Worm (Caenorhabditis elegans): ENCODE data around the gene C44C10.9.

DNA sequence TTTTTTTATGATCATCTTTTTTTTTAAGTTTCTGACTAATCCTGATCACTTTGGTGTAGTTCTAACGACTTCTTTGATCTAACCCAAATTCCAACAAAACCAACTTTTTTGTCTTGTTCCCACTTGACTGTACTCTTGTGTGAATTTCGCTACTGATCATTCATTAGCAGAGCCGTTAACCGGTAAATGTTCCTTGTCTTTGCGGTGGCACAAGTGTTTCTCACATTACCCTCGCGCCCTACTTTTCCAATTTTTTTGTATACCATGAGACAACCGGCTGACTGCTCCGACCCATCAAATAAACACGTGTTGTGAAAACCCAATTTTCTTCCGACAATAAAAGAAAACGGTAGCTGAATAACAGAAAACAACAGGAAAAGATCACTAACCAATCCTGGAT, 16.4 kb upstream of the C44C10.9 start:
- no peak for TF ChIP-seq dao-5 (tag; optimal IDR thresholded peaks at IDR 0.05)
- no peak for TF ChIP-seq him-1 (tag; optimal IDR thresholded peaks at IDR 0.05)
